Fruit fly (Drosophila melanogaster) whole organism, adult: ENCODE data around the gene CG5043.

ENCODE experiments used
- CG12768 ChIP-seq: fragments of 200-800 bp; sonication (Bioruptor generic); optimal IDR thresholded peaks from 2 replicates; lab custom pipeline; 2017; ENCODE audit warnings: missing biosample characterization, missing genetic modification characterization, mild to moderate bottlenecking, moderate library complexity, missing genetic modification reagents
- CG5204 ChIP-seq: fragments of 200-800 bp; sonication (Bioruptor generic); optimal IDR thresholded peaks from 2 replicates; lab custom pipeline; 2016; ENCODE audit warnings: missing biosample characterization, missing genetic modification characterization
- CG7101 ChIP-seq: fragments of 200-800 bp; sonication (Bioruptor generic); optimal IDR thresholded peaks from 2 replicates; lab custom pipeline; 2018; ENCODE audit warnings: missing biosample characterization, mild to moderate bottlenecking, missing genetic modification characterization, moderate library complexity
- Clk ChIP-seq: fragments of 200-800 bp; sonication (Bioruptor generic); optimal IDR thresholded peaks from 2 replicates; lab custom pipeline; 2017; ENCODE audit warnings: missing biosample characterization, missing genetic modification characterization
- Mnt ChIP-seq: fragments of 200-800 bp; sonication (Bioruptor generic); optimal IDR thresholded peaks from 2 replicates; lab custom pipeline; 2016; ENCODE audit warnings: missing biosample characterization, mild to moderate bottlenecking, missing genetic modification characterization
- bab1 ChIP-seq: fragments of 200-800 bp; sonication (Bioruptor generic); optimal IDR thresholded peaks from 3 replicates; lab custom pipeline; 2019; ENCODE audit warnings: missing biosample characterization, mild to moderate bottlenecking, missing genetic modification characterization, moderate library complexity
- kay ChIP-seq: fragments of 200-800 bp; sonication (Bioruptor generic); peaks from one replicate; lab custom pipeline; 2016; ENCODE audit warnings: missing biosample characterization, missing genetic modification characterization, borderline replicate concordance
- ovo ChIP-seq: fragments of 200-800 bp; sonication (Bioruptor generic); optimal IDR thresholded peaks from 2 replicates; lab custom pipeline; 2016; ENCODE audit warnings: missing biosample characterization, missing genetic modification characterization

DNA sequence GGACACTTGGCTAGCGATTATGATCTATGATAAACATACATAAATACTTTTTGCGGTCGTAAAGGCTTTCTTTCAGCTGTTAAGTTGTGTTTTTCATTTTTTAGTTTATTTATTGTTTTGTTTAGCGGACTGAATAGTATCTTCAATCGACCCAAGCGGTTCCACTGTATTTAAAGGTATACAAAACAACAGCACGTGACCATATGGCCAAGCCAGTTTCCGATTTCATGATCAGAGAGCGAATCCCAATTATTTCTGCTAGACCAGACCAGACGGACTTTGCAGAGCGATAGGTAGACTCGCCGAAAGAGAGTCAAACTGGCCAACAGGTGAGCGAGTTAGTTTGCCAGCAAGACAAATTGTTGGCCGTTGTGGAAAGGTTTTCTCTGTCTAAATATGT, 37.9 kb downstream of the CG5043 start, which contains the start of gene Sgt:
- TF ChIP-seq CG7101 (tag; lab: Kevin White, UChicago): no peak
- TF ChIP-seq Clk (GFP tag; lab: Kevin White, UChicago): no peak
- TF ChIP-seq CG12768: no peak
- no peak for TF ChIP-seq Mnt (GFP tag; lab: Kevin White, UChicago)
- no peak for TF ChIP-seq CG5204 (GFP tag; lab: Kevin White, UChicago)
- TF ChIP-seq ovo (GFP tag; lab: Kevin White, UChicago): no peak
- no peak for TF ChIP-seq bab1 (GFP tag; lab: Kevin White, UChicago)
- TF ChIP-seq kay (GFP tag; lab: Kevin White, UChicago): no peak
